Worm (Caenorhabditis elegans): Measurements from ENCODE around the gene srh-100.

DNA sequence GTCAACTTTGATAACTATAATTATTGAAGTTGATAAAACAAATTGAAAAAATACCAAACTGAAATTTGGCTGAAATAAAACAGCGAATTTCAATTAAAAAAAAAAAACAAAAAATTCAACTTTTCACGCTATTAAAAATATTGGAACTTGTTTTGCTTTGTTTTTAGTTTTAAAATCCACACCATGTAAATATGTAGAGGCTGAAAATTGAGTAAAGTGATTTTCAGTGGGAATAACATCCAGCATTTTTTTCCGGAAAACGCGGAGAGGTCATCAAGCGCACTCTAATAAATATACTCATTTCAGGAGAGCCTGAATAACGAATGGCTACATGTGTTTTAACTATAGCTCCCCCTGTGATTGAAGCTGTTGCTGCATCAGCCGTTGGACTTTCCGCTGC lies 39.1 kb upstream of the srh-100 start, which contains the start of gene rcd-1:
- no peak for TF ChIP-seq med-1 (GFP tag; optimal IDR thresholded peaks at IDR 0.05; ENCODE audit: insufficient read depth)
- TF ChIP-seq ztf-29 (GFP tag; IDR thresholded peaks at IDR 0.05) = no peak
- no peak for TF ChIP-seq T22C8.4 (GFP tag; IDR thresholded peaks at IDR 0.05)
- no peak for TF ChIP-seq flt-1 (GFP tag; IDR thresholded peaks at IDR 0.05)

Measured in whole organism, midembryonic.